Fruit fly (Drosophila melanogaster) whole organism, embryonic: ENCODE data around the gene TwdlC.

Experiments
- CG17328 ChIP-seq: fragments of 200-800 bp; sonication (Bioruptor generic); IDR thresholded peaks from 2 replicates; pipeline ENCODE4 v1.3.6; 2022; ENCODE audit warnings: missing biosample characterization, missing genetic modification characterization
- CG4360 ChIP-seq: fragments of 200-800 bp; sonication (Bioruptor generic); IDR thresholded peaks from 2 replicates; pipeline ENCODE4 v1.3.6; 2022; ENCODE audit warnings: missing biosample characterization, missing genetic modification characterization
- CG6854 ChIP-seq: fragments of 200-800 bp; sonication (Bioruptor generic); optimal IDR thresholded peaks from 3 replicates; lab custom pipeline; 2017; ENCODE audit warnings: missing biosample characterization, mild to moderate bottlenecking, missing genetic modification characterization
- Kr ChIP-seq: fragments of 200-800 bp; sonication (Bioruptor generic); optimal IDR thresholded peaks from 2 replicates; lab custom pipeline; 2017; ENCODE audit warnings: missing biosample characterization, mild to moderate bottlenecking, missing genetic modification characterization
- Optix ChIP-seq: fragments of 200-800 bp; sonication (Bioruptor generic); IDR thresholded peaks from 3 replicates; pipeline ENCODE4 v1.3.6; 2022; ENCODE audit warnings: missing biosample characterization, missing genetic modification characterization
- Sox100B ChIP-seq: fragments of 200-800 bp; sonication (Bioruptor generic); optimal IDR thresholded peaks from 3 replicates; lab custom pipeline; 2018; ENCODE audit warnings: missing biosample characterization, mild to moderate bottlenecking, missing genetic modification characterization
- danr ChIP-seq: fragments of 200-800 bp; sonication (Bioruptor generic); IDR thresholded peaks from 2 replicates; pipeline ENCODE4 v1.3.6; 2022; ENCODE audit warnings: missing biosample characterization, missing genetic modification characterization
- disco-r ChIP-seq: fragments of 200-800 bp; sonication (Bioruptor generic); optimal IDR thresholded peaks from 2 replicates; lab custom pipeline; 2016; ENCODE audit warnings: missing biosample characterization, missing genetic modification characterization
- dpn ChIP-seq, 2 experiments: fragments of 200-800 bp; sonication (Bioruptor generic); optimal IDR thresholded peaks; 3 replicates each; lab custom pipeline; 2016; ENCODE audit warnings: missing biosample characterization in 2 of 2, missing genetic modification characterization in 2 of 2
- usp ChIP-seq: fragments of >200 bp; optimal IDR thresholded peaks from 2 replicates; lab custom pipeline; 2017; ENCODE audit warnings: missing biosample characterization, missing genetic modification characterization
- vvl ChIP-seq: fragments of 200-800 bp; sonication (Bioruptor generic); IDR thresholded peaks from 2 replicates; pipeline ENCODE4 v1.3.6; 2022; ENCODE audit warnings: missing biosample characterization, missing genetic modification characterization

- TF ChIP-seq Kr = no peak
- no peak for TF ChIP-seq CG4360 (GFP tag; lab: Robert Waterston, UW)
- TF ChIP-seq danr (GFP tag; lab: Robert Waterston, UW) = no peak
- no peak for TF ChIP-seq usp (GFP tag; lab: Kevin White, UChicago)
- no peak for TF ChIP-seq dpn (GFP tag; optimal IDR thresholded peaks at IDR 0.05; lab: Kevin White, UChicago)
- no peak for TF ChIP-seq CG17328 (GFP tag; lab: Robert Waterston, UW)
- TF ChIP-seq CG6854 (GFP tag; lab: Kevin White, UChicago) = no peak
- TF ChIP-seq vvl (GFP tag; lab: Robert Waterston, UW) = no peak
- no peak for TF ChIP-seq disco-r (GFP tag; lab: Kevin White, UChicago)
- TF ChIP-seq Sox100B = no peak
- TF ChIP-seq Optix (GFP tag; lab: Robert Waterston, UW) = no peak
These were observed 4.8 kb downstream of the TwdlC start, which contains the start of gene CG31077 for dm6 chr3R:26999452-26999851.
